Worm (Caenorhabditis elegans) whole organism, L4/young adult: ENCODE results near the gene C52B9.4.

ENCODE experiments used
- W03F9.2 ChIP-seq: fragments of 150-350 bp; optimal IDR thresholded peaks from 2 replicates; lab custom pipeline; 2014; ENCODE audit warnings: missing biosample characterization, missing genetic modification characterization
- dao-5 ChIP-seq: sonication (generic microtip); optimal IDR thresholded peaks from 2 replicates; lab custom pipeline; 2016; ENCODE audit warnings: missing genotype, missing genetic modification characterization, moderate library complexity, missing compliant biosample characterization
- him-1 ChIP-seq: sonication (generic microtip); optimal IDR thresholded peaks from 2 replicates; lab custom pipeline; 2016; ENCODE audit warnings: missing genotype, missing genetic modification reagents, missing genetic modification characterization, missing compliant biosample characterization

DNA sequence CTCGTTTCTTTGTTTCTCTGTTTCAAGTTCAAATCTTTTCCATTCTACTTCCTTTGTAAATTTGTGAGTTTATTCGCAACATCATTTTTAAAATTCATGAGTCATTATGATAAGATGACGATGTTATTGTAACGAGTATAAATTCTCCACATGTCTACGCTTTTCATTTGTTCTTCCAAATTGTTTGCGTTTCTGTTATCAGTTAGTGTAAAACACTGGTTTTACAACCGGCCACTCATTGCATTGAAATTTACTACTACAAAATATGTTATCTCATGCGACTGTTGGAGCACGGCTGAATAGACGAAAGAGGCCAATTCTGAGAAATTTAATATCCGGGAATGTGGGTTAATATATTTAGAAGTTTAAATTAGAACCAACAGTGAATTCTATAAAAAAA, 21.9 kb downstream of the C52B9.4 start, which contains the start of gene C52B9.19:
- TF ChIP-seq him-1 (tag; lab: Kevin White, UChicago) (no peak), W03F9.2 (tag; lab: Kevin White, UChicago) (no peak), dao-5 (tag; lab: Kevin White, UChicago) (no peak)
